Worm (Caenorhabditis elegans) whole organism, late embryonic: ENCODE results near the gene erg-28.
A peak's percentile ranks its signal among the peaks of the same experiment; 100 is the strongest.

Source experiments
- C08G9.2 ChIP-seq: sonication (generic microtip); optimal IDR thresholded peaks from 2 replicates; lab custom pipeline; 2016; ENCODE audit warnings: mild to moderate bottlenecking, missing genetic modification characterization, moderate library complexity, missing compliant biosample characterization
- C38D4.7 ChIP-seq: fragments of 200-800 bp; sonication (Bioruptor generic); optimal IDR thresholded peaks from 2 replicates; lab custom pipeline; 2018; ENCODE audit warnings: mild to moderate bottlenecking, missing genetic modification characterization, moderate library complexity, missing compliant biosample characterization
- T23F11.4 ChIP-seq: fragments of 200-800 bp; sonication (Bioruptor generic); optimal IDR thresholded peaks from 2 replicates; lab custom pipeline; 2018; ENCODE audit warnings: mild to moderate bottlenecking, missing genetic modification characterization, missing compliant biosample characterization
- Y22D7AL.16 ChIP-seq: sonication (generic microtip); optimal IDR thresholded peaks from 2 replicates; lab custom pipeline; 2016; ENCODE audit warnings: missing genetic modification characterization, missing compliant biosample characterization
- ahr-1 ChIP-seq: sonication (generic microtip); optimal IDR thresholded peaks from 2 replicates; lab custom pipeline; 2016; ENCODE audit warnings: missing genetic modification characterization, missing compliant biosample characterization
- ama-1 ChIP-seq: fragments of 150-350 bp; optimal IDR thresholded peaks from 2 replicates; lab custom pipeline; 2014
- ceh-2 ChIP-seq: sonication (generic microtip); optimal IDR thresholded peaks from 2 replicates; lab custom pipeline; 2016; ENCODE audit warnings: missing genotype, missing genetic modification characterization, missing compliant biosample characterization
- ceh-22 ChIP-seq: sonication (generic microtip); optimal IDR thresholded peaks from 2 replicates; lab custom pipeline; 2017; ENCODE audit warnings: missing biosample characterization, missing genetic modification characterization
- ceh-24 ChIP-seq: sonication (generic microtip); optimal IDR thresholded peaks from 2 replicates; lab custom pipeline; 2016; ENCODE audit warnings: mild to moderate bottlenecking, missing genetic modification characterization, missing compliant biosample characterization
- ceh-30 ChIP-seq: fragments of 150-350 bp; optimal IDR thresholded peaks from 2 replicates; lab custom pipeline; 2014; ENCODE audit warnings: missing biosample characterization, missing genetic modification characterization
- ceh-31 ChIP-seq: sonication (generic microtip); optimal IDR thresholded peaks from 2 replicates; lab custom pipeline; 2016; ENCODE audit warnings: missing genetic modification characterization, missing compliant biosample characterization
- ceh-45 ChIP-seq: fragments of 200-800 bp; sonication (Bioruptor generic); IDR thresholded peaks from 2 replicates; pipeline ENCODE4 v1.3.6; 2022; ENCODE audit warnings: missing genetic modification reagents, missing genetic modification characterization, missing compliant biosample characterization
- ceh-48 ChIP-seq: sonication (generic microtip); optimal IDR thresholded peaks from 2 replicates; lab custom pipeline; 2016; ENCODE audit warnings: missing genetic modification characterization, inconsistent platforms, missing compliant biosample characterization
- ceh-9 ChIP-seq: sonication (generic microtip); optimal IDR thresholded peaks from 2 replicates; lab custom pipeline; 2016; ENCODE audit warnings: mild to moderate bottlenecking, missing genetic modification characterization, inconsistent platforms, missing compliant biosample characterization
- che-1 ChIP-seq: sonication (generic microtip); optimal IDR thresholded peaks from 2 replicates; lab custom pipeline; 2016; ENCODE audit warnings: mild to moderate bottlenecking, missing genetic modification characterization, missing compliant biosample characterization
- dmd-4 ChIP-seq: sonication (generic microtip); optimal IDR thresholded peaks from 2 replicates; lab custom pipeline; 2016; ENCODE audit warnings: borderline replicate concordance, missing genetic modification characterization, missing compliant biosample characterization
- elt-4 ChIP-seq: sonication (generic microtip); optimal IDR thresholded peaks from 2 replicates; lab custom pipeline; 2016; ENCODE audit warnings: missing genetic modification characterization, missing compliant biosample characterization
- ets-4 ChIP-seq: sonication (generic microtip); optimal IDR thresholded peaks from 2 replicates; lab custom pipeline; 2016; ENCODE audit warnings: missing genetic modification characterization, missing compliant biosample characterization
- eyg-1 ChIP-seq: sonication (generic microtip); optimal IDR thresholded peaks from 2 replicates; lab custom pipeline; 2016; ENCODE audit warnings: missing genotype, missing genetic modification characterization, missing compliant biosample characterization
- hlh-30 ChIP-seq: sonication (generic microtip); optimal IDR thresholded peaks from 2 replicates; lab custom pipeline; 2017; ENCODE audit warnings: antibody characterized with exemption, missing genetic modification characterization, missing compliant biosample characterization; ENCODE audit not compliant: insufficient read depth
- hlh-6 ChIP-seq: sonication (generic microtip); optimal IDR thresholded peaks from 2 replicates; lab custom pipeline; 2016; ENCODE audit warnings: missing genotype, missing genetic modification characterization, missing compliant biosample characterization
- hlh-8 ChIP-seq: sonication (generic microtip); optimal IDR thresholded peaks from 2 replicates; lab custom pipeline; 2016; ENCODE audit warnings: missing genotype, missing genetic modification characterization, missing compliant biosample characterization
- lim-6 ChIP-seq: sonication (generic microtip); optimal IDR thresholded peaks from 2 replicates; lab custom pipeline; 2016; ENCODE audit warnings: missing genetic modification characterization, missing compliant biosample characterization
- madf-2 ChIP-seq: sonication (generic microtip); optimal IDR thresholded peaks from 2 replicates; lab custom pipeline; 2017; ENCODE audit warnings: missing genetic modification characterization, missing compliant biosample characterization
- nhr-11 ChIP-seq: fragments of 150-350 bp; optimal IDR thresholded peaks from 2 replicates; lab custom pipeline; 2014; ENCODE audit warnings: missing biosample characterization, missing genetic modification characterization
- nhr-232 ChIP-seq: sonication (generic microtip); optimal IDR thresholded peaks from 2 replicates; lab custom pipeline; 2016; ENCODE audit warnings: missing genetic modification characterization, missing compliant biosample characterization
- odd-2 ChIP-seq: sonication (generic microtip); optimal IDR thresholded peaks from 2 replicates; lab custom pipeline; 2017; ENCODE audit warnings: antibody characterized with exemption, mild to moderate bottlenecking, missing genetic modification characterization, missing compliant biosample characterization
- pag-3 ChIP-seq: sonication (generic microtip); optimal IDR thresholded peaks from 2 replicates; lab custom pipeline; 2016; ENCODE audit warnings: missing compliant biosample characterization, missing genetic modification characterization, borderline replicate concordance
- pat-9 ChIP-seq: fragments of 200-800 bp; sonication (Bioruptor generic); optimal IDR thresholded peaks from 2 replicates; lab custom pipeline; 2018; ENCODE audit warnings: mild to moderate bottlenecking, missing genetic modification characterization, moderate library complexity, missing compliant biosample characterization
- pax-1 ChIP-seq: fragments of 150-350 bp; optimal IDR thresholded peaks from 2 replicates; lab custom pipeline; 2014; ENCODE audit warnings: missing biosample characterization, missing genetic modification characterization
- pha-2 ChIP-seq: sonication (generic microtip); optimal IDR thresholded peaks from 2 replicates; lab custom pipeline; 2017; ENCODE audit warnings: mild to moderate bottlenecking, missing genetic modification characterization, missing compliant biosample characterization
- pha-4 ChIP-seq: fragments of 150-350 bp; optimal IDR thresholded peaks from 2 replicates; lab custom pipeline; 2018; ENCODE audit warnings: missing biosample characterization, missing genetic modification reagents, missing genetic modification characterization
- ref-2 ChIP-seq: sonication (generic microtip); optimal IDR thresholded peaks from 2 replicates; lab custom pipeline; 2016; ENCODE audit warnings: missing genetic modification characterization, missing compliant biosample characterization
- sdc-2 ChIP-seq: sonication (generic microtip); optimal IDR thresholded peaks from 2 replicates; lab custom pipeline; 2016; ENCODE audit warnings: missing genotype, missing genetic modification characterization, missing compliant biosample characterization
- sox-2 ChIP-seq: fragments of 200-800 bp; sonication (Bioruptor generic); IDR thresholded peaks from 2 replicates; pipeline ENCODE4 v1.3.6; 2022; ENCODE audit warnings: missing genetic modification reagents, missing genetic modification characterization, missing compliant biosample characterization
- syd-9 ChIP-seq: sonication (generic microtip); optimal IDR thresholded peaks from 2 replicates; lab custom pipeline; 2016; ENCODE audit warnings: mild to moderate bottlenecking, missing genetic modification characterization, moderate library complexity, missing compliant biosample characterization
- tbx-7 ChIP-seq: sonication (generic microtip); optimal IDR thresholded peaks from 2 replicates; lab custom pipeline; 2016; ENCODE audit warnings: missing genotype, missing genetic modification characterization, missing compliant biosample characterization
- unc-3 ChIP-seq, 2 experiments: fragments of 200-800 bp in 1 of 2; sonication (Bioruptor generic) in 1 of 2; sonication (generic microtip) in 1 of 2; conservative IDR thresholded peaks in 1 of 2; optimal IDR thresholded peaks in 1 of 2; 2 replicates each; pipeline versions ENCODE4 v1.3.6 to Lab custom; 2016 to 2022; ENCODE audit warnings: missing compliant biosample characterization in 2 of 2, missing genetic modification characterization in 2 of 2, missing genetic modification reagents in 1 of 2
- unc-42 ChIP-seq: sonication (generic microtip); optimal IDR thresholded peaks from 2 replicates; lab custom pipeline; 2016; ENCODE audit warnings: missing genotype, missing genetic modification characterization, missing compliant biosample characterization
- zip-5 ChIP-seq: sonication (generic microtip); optimal IDR thresholded peaks from 2 replicates; lab custom pipeline; 2016; ENCODE audit warnings: missing genetic modification characterization, missing compliant biosample characterization

Gene erg-28

ce11 chrV:12596795-12597194 is 10.4 kb upstream of the erg-28 start (continued):
- no peak for TF ChIP-seq pha-4 (tag; lab: Kevin White, UChicago)
- TF ChIP-seq Y22D7AL.16 (tag; lab: Kevin White, UChicago), result peak; percentile 40
- peak; percentile 35 for TF ChIP-seq C38D4.7 (GFP tag; lab: Kevin White, UChicago)
- TF ChIP-seq ahr-1 (tag; lab: Kevin White, UChicago), result no peak
- TF ChIP-seq tbx-7 (tag; lab: Kevin White, UChicago), result peak; percentile 38
- TF ChIP-seq pha-2 (tag; lab: Kevin White, UChicago), result peak; percentile 72
- no peak for TF ChIP-seq T23F11.4 (GFP tag; lab: Kevin White, UChicago)
- TF ChIP-seq pax-1 (tag; lab: Kevin White, UChicago), result no peak
- no peak for TF ChIP-seq lim-6 (tag; lab: Kevin White, UChicago)
- peak; percentile 38; the same call in 1 of the 2 replicates for TF ChIP-seq unc-3 (GFP tag; conservative IDR thresholded peaks at IDR 0.05; lab: Robert Waterston, UW)
- peak; percentile 2 for TF ChIP-seq unc-3 (tag; optimal IDR thresholded peaks at IDR 0.05; lab: Kevin White, UChicago)
- peak; percentile 28 for TF ChIP-seq sdc-2 (tag; lab: Kevin White, UChicago)
- TF ChIP-seq ceh-48 (tag; lab: Kevin White, UChicago), result peak; percentile 66
- TF ChIP-seq ceh-22, result no peak
- peak; percentile 54 for TF ChIP-seq ceh-31 (tag; lab: Kevin White, UChicago)
- no peak for TF ChIP-seq sox-2 (GFP tag; lab: Robert Waterston, UW)
- no peak for TF ChIP-seq ceh-9
- TF ChIP-seq C08G9.2, result peak; percentile 67
- TF ChIP-seq ceh-30, result no peak
- TF ChIP-seq eyg-1 (tag; lab: Kevin White, UChicago), result peak; percentile 60
- peak; percentile 70 for TF ChIP-seq ref-2
- TF ChIP-seq hlh-30 (tag; lab: Kevin White, UChicago), result no peak
- TF ChIP-seq unc-42 (tag; lab: Kevin White, UChicago), result no peak
- peak; percentile 72 for TF ChIP-seq ceh-2
- no peak for TF ChIP-seq elt-4 (tag; lab: Kevin White, UChicago)
- TF ChIP-seq nhr-232, result peak; percentile 51
- TF ChIP-seq hlh-8 (tag; lab: Kevin White, UChicago), result peak; percentile 31
- TF ChIP-seq hlh-6 (tag; lab: Kevin White, UChicago), result peak; percentile 82
- no peak for TF ChIP-seq ceh-24 (tag; lab: Kevin White, UChicago)
- TF ChIP-seq pat-9 (tag; lab: Kevin White, UChicago), result peak; percentile 42
- peak; percentile 24 for TF ChIP-seq madf-2 (tag; lab: Kevin White, UChicago)
- no peak for TF ChIP-seq ets-4

- TF ChIP-seq pag-3 (no peak), zip-5 (tag; lab: Kevin White, UChicago) (no peak), ama-1 (lab: Kevin White, UChicago) (no peak), syd-9 (tag; lab: Kevin White, UChicago) (no peak), ceh-31 (tag; lab: Kevin White, UChicago) (no peak), che-1 (tag; lab: Kevin White, UChicago) (no peak), hlh-30 (tag; lab: Kevin White, UChicago) (no peak), nhr-232 (no peak), ceh-48 (tag; lab: Kevin White, UChicago) (no peak), pat-9 (tag; lab: Kevin White, UChicago) (no peak), nhr-11 (tag; lab: Kevin White, UChicago) (no peak), elt-4 (tag; lab: Kevin White, UChicago) (no peak), ceh-45 (GFP tag; lab: Robert Waterston, UW) (no peak), lim-6 (tag; lab: Kevin White, UChicago) (no peak), odd-2 (tag; lab: Kevin White, UChicago) (no peak), Y22D7AL.16 (tag; lab: Kevin White, UChicago) (no peak), dmd-4 (tag; lab: Kevin White, UChicago) (no peak)
- TF ChIP-seq, all 69 proteins: peak for 0
Measured at ce11 chrV:12599110-12599509, 8.1 kb upstream of the erg-28 start, which contains the start of the genes C14C10.10 and ril-2. C14C10.10 (minus strand) TSS chrV:12599128. ril-2 (minus strand) TSS chrV:12599157.
